Worm (Caenorhabditis elegans) whole organism, L4 larva: ENCODE measurements around the gene C06C3.4.

Source experiments
- D1046.2 ChIP-seq: fragments of 200-800 bp; sonication (Bioruptor generic); IDR thresholded peaks from 2 replicates; pipeline ENCODE4 v1.3.6; 2022; ENCODE audit warnings: missing genetic modification characterization, missing compliant biosample characterization
- F26F4.8 ChIP-seq: fragments of 200-800 bp; sonication (Bioruptor generic); conservative IDR thresholded peaks from 2 replicates; pipeline ENCODE4 v1.3.6; 2022; ENCODE audit warnings: missing genetic modification characterization, missing compliant biosample characterization
- T20F7.1 ChIP-seq: fragments of 200-800 bp; sonication (Bioruptor generic); optimal IDR thresholded peaks from 2 replicates; lab custom pipeline; 2018; ENCODE audit warnings: mild to moderate bottlenecking, missing genetic modification characterization, missing compliant biosample characterization
- Y5F2A.4 ChIP-seq: fragments of 200-800 bp; sonication (Bioruptor generic); optimal IDR thresholded peaks from 2 replicates; lab custom pipeline; 2018; ENCODE audit warnings: mild to moderate bottlenecking, missing genetic modification characterization, missing compliant biosample characterization
- ZK546.5 ChIP-seq, 2 experiments: sonication (generic microtip); optimal IDR thresholded peaks; 2 replicates each; lab custom pipeline; 2017; ENCODE audit warnings: missing biosample characterization in 2 of 2, missing genetic modification characterization in 2 of 2
- arid-1 ChIP-seq: fragments of 200-800 bp; sonication (Bioruptor generic); conservative IDR thresholded peaks from 2 replicates; pipeline ENCODE4 v1.3.6; 2022; ENCODE audit warnings: missing genetic modification reagents, missing genetic modification characterization, missing compliant biosample characterization
- ceh-44 ChIP-seq: fragments of 200-800 bp; sonication (Bioruptor generic); IDR thresholded peaks from 2 replicates; pipeline ENCODE4 v1.3.6; 2022; ENCODE audit warnings: missing genetic modification reagents, missing genetic modification characterization, missing compliant biosample characterization
- ceh-62 ChIP-seq: sonication (generic microtip); optimal IDR thresholded peaks from 2 replicates; lab custom pipeline; 2017; ENCODE audit warnings: missing biosample characterization, missing genetic modification characterization
- ctbp-1 ChIP-seq: fragments of 200-800 bp; sonication (Bioruptor generic); IDR thresholded peaks from 2 replicates; pipeline ENCODE4 v1.3.6; 2022; ENCODE audit warnings: missing genetic modification reagents, missing genetic modification characterization, missing compliant biosample characterization
- daf-16 ChIP-seq, 3 experiments: sonication (generic microtip); optimal IDR thresholded peaks; 2 replicates each; lab custom pipeline; 2016 to 2017; ENCODE audit warnings: missing genetic modification characterization in 3 of 3, missing genetic modification reagents in 3 of 3, mild to moderate bottlenecking in 2 of 3, missing compliant biosample characterization in 2 of 3, missing biosample characterization in 1 of 3, moderate library complexity in 1 of 3
- dmd-6 ChIP-seq: fragments of 200-800 bp; sonication (Bioruptor generic); IDR thresholded peaks from 2 replicates; pipeline ENCODE4 v1.3.6; 2022; ENCODE audit warnings: missing genetic modification reagents, missing genetic modification characterization, missing compliant biosample characterization
- dmd-9 ChIP-seq: fragments of 200-800 bp; sonication (Bioruptor generic); IDR thresholded peaks from 2 replicates; pipeline ENCODE4 v1.3.6; 2022; ENCODE audit warnings: missing genetic modification reagents, missing genetic modification characterization, missing compliant biosample characterization
- dpl-1 ChIP-seq: fragments of 150-350 bp; optimal IDR thresholded peaks from 2 replicates; lab custom pipeline; 2014; ENCODE audit warnings: missing biosample characterization, missing genetic modification reagents, missing genetic modification characterization
- egl-27 ChIP-seq: sonication (generic microtip); optimal IDR thresholded peaks from 3 replicates; lab custom pipeline; 2017; ENCODE audit warnings: missing biosample characterization, missing genetic modification reagents, missing genetic modification characterization
- egl-43 ChIP-seq: fragments of 200-800 bp; sonication (Bioruptor generic); IDR thresholded peaks from 2 replicates; pipeline ENCODE4 v1.3.6; 2022; ENCODE audit warnings: missing genetic modification reagents, missing genetic modification characterization, missing compliant biosample characterization
- fkh-10 ChIP-seq: fragments of 150-350 bp; optimal IDR thresholded peaks from 2 replicates; lab custom pipeline; 2014; ENCODE audit warnings: missing biosample characterization, missing genetic modification reagents, missing genetic modification characterization
- fos-1 ChIP-seq: fragments of 150-350 bp; optimal IDR thresholded peaks from 2 replicates; lab custom pipeline; 2014; ENCODE audit warnings: missing biosample characterization, missing genetic modification characterization
- gei-8 ChIP-seq: fragments of 200-800 bp; sonication (Bioruptor generic); optimal IDR thresholded peaks from 2 replicates; lab custom pipeline; 2018; ENCODE audit warnings: mild to moderate bottlenecking, missing genetic modification characterization, missing compliant biosample characterization
- hif-1 ChIP-seq, 2 experiments: sonication (generic microtip); optimal IDR thresholded peaks; 2 replicates each; lab custom pipeline; 2016 to 2017; ENCODE audit warnings: missing compliant biosample characterization in 2 of 2, missing genetic modification characterization in 2 of 2, missing genetic modification reagents in 2 of 2, missing genotype in 2 of 2, mild to moderate bottlenecking in 1 of 2
- hlh-11 ChIP-seq: fragments of 200-800 bp; sonication (Bioruptor generic); optimal IDR thresholded peaks from 2 replicates; lab custom pipeline; 2018; ENCODE audit warnings: mild to moderate bottlenecking, missing genetic modification characterization, missing compliant biosample characterization
- hmg-1.1 ChIP-seq: fragments of 200-800 bp; sonication (Bioruptor generic); IDR thresholded peaks from 2 replicates; pipeline ENCODE4 v1.3.6; 2022; ENCODE audit warnings: missing genetic modification reagents, missing genetic modification characterization, missing compliant biosample characterization
- lin-1 ChIP-seq: fragments of 200-800 bp; sonication (Bioruptor generic); IDR thresholded peaks from 2 replicates; pipeline ENCODE4 v1.3.6; 2022; ENCODE audit warnings: missing genetic modification reagents, missing genetic modification characterization, missing compliant biosample characterization
- lin-13 ChIP-seq: fragments of 150-350 bp; optimal IDR thresholded peaks from 2 replicates; lab custom pipeline; 2014; ENCODE audit warnings: missing biosample characterization, missing genetic modification reagents, missing genetic modification characterization
- lin-38 ChIP-seq: fragments of 200-800 bp; sonication (Bioruptor generic); IDR thresholded peaks from 2 replicates; pipeline ENCODE4 v1.3.6; 2022; ENCODE audit warnings: missing genetic modification reagents, missing genetic modification characterization, missing compliant biosample characterization
- madf-5 ChIP-seq, 2 experiments: fragments of 200-800 bp; sonication (Bioruptor generic); IDR thresholded peaks; 2 replicates each; pipeline ENCODE4 v1.3.6; 2022; ENCODE audit warnings: missing compliant biosample characterization in 2 of 2, missing genetic modification characterization in 2 of 2
- madf-9 ChIP-seq: fragments of 200-800 bp; sonication (Bioruptor generic); conservative IDR thresholded peaks from 2 replicates; pipeline ENCODE4 v1.3.6; 2022; ENCODE audit warnings: missing genetic modification reagents, missing genetic modification characterization, missing compliant biosample characterization
- mdt-29 ChIP-seq: fragments of 200-800 bp; sonication (Bioruptor generic); IDR thresholded peaks from 2 replicates; pipeline ENCODE4 v1.3.6; 2022; ENCODE audit warnings: missing genetic modification reagents, missing genetic modification characterization, missing compliant biosample characterization
- mes-2 ChIP-seq: sonication (generic microtip); optimal IDR thresholded peaks from 2 replicates; lab custom pipeline; 2016; ENCODE audit warnings: missing genotype, mild to moderate bottlenecking, missing genetic modification characterization, missing compliant biosample characterization; ENCODE audit not compliant: poor library complexity, severe bottlenecking
- mxl-2 ChIP-seq: fragments of 200-800 bp; sonication (Bioruptor generic); conservative IDR thresholded peaks from 2 replicates; pipeline ENCODE4 v1.3.6; 2022; ENCODE audit warnings: missing genetic modification reagents, missing genetic modification characterization, missing compliant biosample characterization
- nhr-11 ChIP-seq: fragments of 150-350 bp; optimal IDR thresholded peaks from 2 replicates; lab custom pipeline; 2014; ENCODE audit warnings: missing biosample characterization, missing genetic modification characterization
- nhr-25 ChIP-seq: sonication (generic microtip); optimal IDR thresholded peaks from 2 replicates; lab custom pipeline; 2017; ENCODE audit warnings: missing genetic modification characterization, mild to moderate bottlenecking, missing compliant biosample characterization, antibody characterized with exemption, moderate library complexity, borderline replicate concordance; ENCODE audit not compliant: insufficient read depth
- nhr-28 ChIP-seq: fragments of 150-350 bp; optimal IDR thresholded peaks from 2 replicates; lab custom pipeline; 2014; ENCODE audit warnings: missing biosample characterization, missing genetic modification characterization
- nhr-41 ChIP-seq: fragments of 200-800 bp; sonication (Bioruptor generic); IDR thresholded peaks from 2 replicates; pipeline ENCODE4 v1.3.6; 2022; ENCODE audit warnings: missing genetic modification reagents, missing genetic modification characterization, missing compliant biosample characterization
- nhr-48 ChIP-seq: sonication (generic microtip); optimal IDR thresholded peaks from 2 replicates; lab custom pipeline; 2016; ENCODE audit warnings: mild to moderate bottlenecking, missing genetic modification characterization, missing compliant biosample characterization
- nhr-6 ChIP-seq: fragments of 150-350 bp; optimal IDR thresholded peaks from 2 replicates; lab custom pipeline; 2014; ENCODE audit warnings: missing biosample characterization, missing genetic modification characterization
- nhr-77 ChIP-seq: fragments of 150-350 bp; optimal IDR thresholded peaks from 2 replicates; lab custom pipeline; 2014; ENCODE audit warnings: missing biosample characterization, missing genetic modification characterization
- pqm-1 ChIP-seq: sonication (generic microtip); optimal IDR thresholded peaks from 2 replicates; lab custom pipeline; 2017; ENCODE audit warnings: missing biosample characterization, missing genetic modification characterization
- rbr-2 ChIP-seq: sonication (generic microtip); optimal IDR thresholded peaks from 2 replicates; lab custom pipeline; 2016; ENCODE audit warnings: missing genotype, missing genetic modification characterization, missing compliant biosample characterization
- sdz-12 ChIP-seq: fragments of 200-800 bp; sonication (Bioruptor generic); optimal IDR thresholded peaks from 2 replicates; lab custom pipeline; 2018; ENCODE audit warnings: mild to moderate bottlenecking, missing genetic modification characterization, missing compliant biosample characterization
- snpc-4 ChIP-seq: fragments of 150-350 bp; optimal IDR thresholded peaks from 2 replicates; lab custom pipeline; 2014; ENCODE audit warnings: missing biosample characterization, missing genetic modification characterization
- spr-3 ChIP-seq: fragments of 200-800 bp; sonication (Bioruptor generic); optimal IDR thresholded peaks from 2 replicates; lab custom pipeline; 2018; ENCODE audit warnings: mild to moderate bottlenecking, missing genetic modification characterization, missing compliant biosample characterization
- unc-39 ChIP-seq: sonication (generic microtip); optimal IDR thresholded peaks from 2 replicates; lab custom pipeline; 2017; ENCODE audit warnings: missing biosample characterization, missing genetic modification characterization
- unc-62 ChIP-seq, 3 experiments: fragments of 150-350 bp in 1 of 3; sonication (generic microtip); optimal IDR thresholded peaks in 2 of 3; peaks in 1 of 3; 1 replicate in 1 of 3; 2 replicates in 2 of 3; lab custom pipeline; 2014 to 2017; ENCODE audit warnings: missing biosample characterization in 3 of 3, missing genetic modification characterization in 3 of 3, missing genetic modification reagents in 3 of 3, missing genotype in 1 of 3
- zip-11 ChIP-seq: fragments of 200-800 bp; sonication (Bioruptor generic); IDR thresholded peaks from 2 replicates; pipeline ENCODE4 v1.3.6; 2022; ENCODE audit warnings: missing genetic modification characterization, missing compliant biosample characterization
- zip-2 ChIP-seq: fragments of 150-350 bp; optimal IDR thresholded peaks from 2 replicates; lab custom pipeline; 2014; ENCODE audit warnings: missing biosample characterization, missing genetic modification characterization
- ztf-7 ChIP-seq: fragments of 150-350 bp; optimal IDR thresholded peaks from 2 replicates; lab custom pipeline; 2014; ENCODE audit warnings: missing biosample characterization, missing genetic modification characterization

The C06C3.4 gene

ce11 chrII:9412086-9412608 lies 39.1 kb downstream of the C06C3.4 start, which contains the start of gene arrd-3:
arrd-3 (plus strand) TSS chrII:9412558.
- TF ChIP-seq ceh-62 (tag; lab: Kevin White, UChicago) (no peak), hmg-1.1 (GFP tag; lab: Robert Waterston, UW) (no peak), rbr-2 (tag; lab: Kevin White, UChicago) (no peak), snpc-4 (tag; lab: Kevin White, UChicago) (no peak), nhr-6 (tag; lab: Kevin White, UChicago) (no peak), zip-11 (GFP tag; lab: Robert Waterston, UW) (no peak), T20F7.1 (GFP tag; lab: Kevin White, UChicago) (no peak), unc-62 (GFP tag; optimal IDR thresholded peaks at IDR 0.05 in 1 of 2; lab: Kevin White, UChicago) (peak in 1 of 2 experiments; percentile 58), unc-62 (tag; optimal IDR thresholded peaks at IDR 0.05; lab: Kevin White, UChicago) (no peak), D1046.2 (GFP tag; lab: Robert Waterston, UW) (no peak), dmd-9 (GFP tag; lab: Robert Waterston, UW) (no peak), dmd-6 (peak; percentile 29; the same call in 1 of the 2 replicates), F26F4.8 (GFP tag; lab: Robert Waterston, UW) (no peak), fos-1 (no peak), madf-5 (GFP tag; IDR thresholded peaks at IDR 0.05; lab: Robert Waterston, UW) (no peak), egl-27 (tag; lab: Kevin White, UChicago) (no peak), lin-13 (GFP tag; lab: Kevin White, UChicago) (no peak), mdt-29 (GFP tag; lab: Robert Waterston, UW) (no peak), nhr-28 (tag; lab: Kevin White, UChicago) (peak; percentile 27), dpl-1 (GFP tag; lab: Kevin White, UChicago) (no peak), hlh-11 (peak; percentile 23), fkh-10 (GFP tag; lab: Kevin White, UChicago) (no peak), Y5F2A.4 (GFP tag; lab: Kevin White, UChicago) (no peak), arid-1 (GFP tag; lab: Robert Waterston, UW) (no peak), daf-16 (GFP tag; optimal IDR thresholded peaks at IDR 0.05; lab: Kevin White, UChicago) (no peak), daf-16 (tag; optimal IDR thresholded peaks at IDR 0.05; lab: Kevin White, UChicago) (no peak), nhr-77 (tag; lab: Kevin White, UChicago) (no peak), nhr-41 (no peak), pqm-1 (tag; lab: Kevin White, UChicago) (peak; percentile 75)

- TF ChIP-seq dmd-6 = peak; percentile 61
- TF ChIP-seq unc-39 = no peak
- no peak for TF ChIP-seq zip-2
- peak; percentile 55 for TF ChIP-seq hlh-11
- peak; percentile 66 for TF ChIP-seq mes-2 (tag; lab: Kevin White, UChicago)
- TF ChIP-seq nhr-25 (tag; lab: Kevin White, UChicago) = no peak
- no peak for TF ChIP-seq gei-8
- peak in 1 of 2 experiments; percentile 48 for TF ChIP-seq hif-1 (tag; optimal IDR thresholded peaks at IDR 0.05; lab: Kevin White, UChicago)
- no peak for TF ChIP-seq sdz-12 (GFP tag; lab: Kevin White, UChicago)
- no peak for TF ChIP-seq spr-3 (GFP tag; lab: Kevin White, UChicago)
- TF ChIP-seq ztf-7 (tag; lab: Kevin White, UChicago) = no peak
- peak; percentile 64 for TF ChIP-seq nhr-77 (tag; lab: Kevin White, UChicago)
- peak; percentile 69 for TF ChIP-seq nhr-11 (tag; lab: Kevin White, UChicago)
- no peak for TF ChIP-seq egl-27 (tag; lab: Kevin White, UChicago)
- no peak for TF ChIP-seq ZK546.5 (tag; optimal IDR thresholded peaks at IDR 0.05; lab: Kevin White, UChicago)
- no peak for TF ChIP-seq egl-43 (GFP tag; lab: Robert Waterston, UW)
- no peak for TF ChIP-seq lin-38
- no peak for TF ChIP-seq madf-9 (GFP tag; lab: Robert Waterston, UW)
- TF ChIP-seq lin-1 = no peak
- TF ChIP-seq ctbp-1 (GFP tag; lab: Robert Waterston, UW) = no peak
- no peak for TF ChIP-seq pqm-1 (tag; lab: Kevin White, UChicago)
- no peak for TF ChIP-seq mxl-2 (GFP tag; lab: Robert Waterston, UW)
- TF ChIP-seq ceh-62 (tag; lab: Kevin White, UChicago) = no peak
- TF ChIP-seq nhr-48 (tag; lab: Kevin White, UChicago) = no peak
- no peak for TF ChIP-seq ceh-44 (GFP tag; lab: Robert Waterston, UW)
Observed at ce11 chrII:9416381-9417276, 43.5 kb downstream of the C06C3.4 start, which contains the start of the genes gss-1 and chch-3. gss-1 (minus strand) TSS chrII:9416431. chch-3 (plus strand) TSS chrII:9417013.
